Worm (Caenorhabditis elegans) whole organism, late embryonic: ENCODE measurements around the gene F44E7.9.
"Not testable (repeated sequence)": the region's sequence is repeated elsewhere in the genome, so short reads cannot be mapped to it uniquely, and the experiment has no call there.

Experiments used
- C38D4.7 ChIP-seq: fragments of 200-800 bp; sonication (Bioruptor generic); optimal IDR thresholded peaks from 2 replicates; lab custom pipeline; 2018; ENCODE audit warnings: mild to moderate bottlenecking, missing genetic modification characterization, moderate library complexity, missing compliant biosample characterization
- ceh-14 ChIP-seq: sonication (generic microtip); optimal IDR thresholded peaks from 2 replicates; lab custom pipeline; 2016; ENCODE audit warnings: missing genotype, missing genetic modification characterization, missing compliant biosample characterization
- ceh-19 ChIP-seq: fragments of 200-800 bp; sonication (Bioruptor generic); optimal IDR thresholded peaks from 2 replicates; lab custom pipeline; 2018; ENCODE audit warnings: mild to moderate bottlenecking, missing genetic modification characterization, missing compliant biosample characterization
- ceh-22 ChIP-seq: sonication (generic microtip); optimal IDR thresholded peaks from 2 replicates; lab custom pipeline; 2017; ENCODE audit warnings: missing biosample characterization, missing genetic modification characterization
- ceh-24 ChIP-seq: sonication (generic microtip); optimal IDR thresholded peaks from 2 replicates; lab custom pipeline; 2016; ENCODE audit warnings: mild to moderate bottlenecking, missing genetic modification characterization, missing compliant biosample characterization
- ceh-30 ChIP-seq: fragments of 150-350 bp; optimal IDR thresholded peaks from 2 replicates; lab custom pipeline; 2014; ENCODE audit warnings: missing biosample characterization, missing genetic modification characterization
- ceh-31 ChIP-seq: sonication (generic microtip); optimal IDR thresholded peaks from 2 replicates; lab custom pipeline; 2016; ENCODE audit warnings: missing genetic modification characterization, missing compliant biosample characterization
- ceh-45 ChIP-seq: fragments of 200-800 bp; sonication (Bioruptor generic); IDR thresholded peaks from 2 replicates; pipeline ENCODE4 v1.3.6; 2022; ENCODE audit warnings: missing genetic modification reagents, missing genetic modification characterization, missing compliant biosample characterization
- ceh-48 ChIP-seq: sonication (generic microtip); optimal IDR thresholded peaks from 2 replicates; lab custom pipeline; 2016; ENCODE audit warnings: missing genetic modification characterization, inconsistent platforms, missing compliant biosample characterization
- che-1 ChIP-seq: sonication (generic microtip); optimal IDR thresholded peaks from 2 replicates; lab custom pipeline; 2016; ENCODE audit warnings: mild to moderate bottlenecking, missing genetic modification characterization, missing compliant biosample characterization
- dve-1 ChIP-seq: sonication (generic microtip); optimal IDR thresholded peaks from 2 replicates; lab custom pipeline; 2017; ENCODE audit warnings: antibody characterized with exemption, mild to moderate bottlenecking, missing genetic modification characterization, missing compliant biosample characterization
- eyg-1 ChIP-seq: sonication (generic microtip); optimal IDR thresholded peaks from 2 replicates; lab custom pipeline; 2016; ENCODE audit warnings: missing genotype, missing genetic modification characterization, missing compliant biosample characterization
- fax-1 ChIP-seq: sonication (generic microtip); optimal IDR thresholded peaks from 2 replicates; lab custom pipeline; 2016; ENCODE audit warnings: missing genotype, missing genetic modification characterization, missing compliant biosample characterization
- fkh-10 ChIP-seq: fragments of 150-350 bp; optimal IDR thresholded peaks from 2 replicates; lab custom pipeline; 2014; ENCODE audit warnings: missing biosample characterization, missing genetic modification reagents, missing genetic modification characterization
- hlh-13 ChIP-seq: fragments of 200-800 bp; sonication (Bioruptor generic); optimal IDR thresholded peaks from 2 replicates; lab custom pipeline; 2018; ENCODE audit warnings: mild to moderate bottlenecking, missing genetic modification characterization, missing compliant biosample characterization
- lim-6 ChIP-seq: sonication (generic microtip); optimal IDR thresholded peaks from 2 replicates; lab custom pipeline; 2016; ENCODE audit warnings: missing genetic modification characterization, missing compliant biosample characterization
- nfya-1 ChIP-seq: sonication (generic microtip); optimal IDR thresholded peaks from 2 replicates; lab custom pipeline; 2017; ENCODE audit warnings: missing genetic modification characterization, mild to moderate bottlenecking, missing compliant biosample characterization, antibody characterized with exemption, moderate library complexity
- nhr-11 ChIP-seq: fragments of 150-350 bp; optimal IDR thresholded peaks from 2 replicates; lab custom pipeline; 2014; ENCODE audit warnings: missing biosample characterization, missing genetic modification characterization
- nhr-232 ChIP-seq: sonication (generic microtip); optimal IDR thresholded peaks from 2 replicates; lab custom pipeline; 2016; ENCODE audit warnings: missing genetic modification characterization, missing compliant biosample characterization
- npax-4 ChIP-seq: sonication (generic microtip); optimal IDR thresholded peaks from 2 replicates; lab custom pipeline; 2016; ENCODE audit warnings: missing genetic modification characterization, missing compliant biosample characterization
- pag-3 ChIP-seq: sonication (generic microtip); optimal IDR thresholded peaks from 2 replicates; lab custom pipeline; 2016; ENCODE audit warnings: missing compliant biosample characterization, missing genetic modification characterization, borderline replicate concordance
- pax-1 ChIP-seq: fragments of 150-350 bp; optimal IDR thresholded peaks from 2 replicates; lab custom pipeline; 2014; ENCODE audit warnings: missing biosample characterization, missing genetic modification characterization
- pha-2 ChIP-seq: sonication (generic microtip); optimal IDR thresholded peaks from 2 replicates; lab custom pipeline; 2017; ENCODE audit warnings: mild to moderate bottlenecking, missing genetic modification characterization, missing compliant biosample characterization
- pha-4 ChIP-seq: fragments of 150-350 bp; optimal IDR thresholded peaks from 2 replicates; lab custom pipeline; 2018; ENCODE audit warnings: missing biosample characterization, missing genetic modification reagents, missing genetic modification characterization
- pqm-1 ChIP-seq: sonication (generic microtip); optimal IDR thresholded peaks from 2 replicates; lab custom pipeline; 2016; ENCODE audit warnings: missing genetic modification characterization, missing compliant biosample characterization
- pros-1 ChIP-seq: fragments of 150-350 bp; optimal IDR thresholded peaks from 2 replicates; lab custom pipeline; 2014; ENCODE audit warnings: missing biosample characterization, missing genetic modification reagents, missing genetic modification characterization
- rnt-1 ChIP-seq: sonication (generic microtip); optimal IDR thresholded peaks from 2 replicates; lab custom pipeline; 2016; ENCODE audit warnings: missing genetic modification characterization, missing compliant biosample characterization
- sox-2 ChIP-seq: fragments of 200-800 bp; sonication (Bioruptor generic); IDR thresholded peaks from 2 replicates; pipeline ENCODE4 v1.3.6; 2022; ENCODE audit warnings: missing genetic modification reagents, missing genetic modification characterization, missing compliant biosample characterization
- sox-4 ChIP-seq: sonication (generic microtip); optimal IDR thresholded peaks from 2 replicates; lab custom pipeline; 2017; ENCODE audit warnings: mild to moderate bottlenecking, missing genetic modification characterization, inconsistent platforms, missing compliant biosample characterization
- tbx-2 ChIP-seq: sonication (generic microtip); optimal IDR thresholded peaks from 2 replicates; lab custom pipeline; 2016; ENCODE audit warnings: missing genetic modification characterization, missing compliant biosample characterization
- tbx-7 ChIP-seq: sonication (generic microtip); optimal IDR thresholded peaks from 2 replicates; lab custom pipeline; 2016; ENCODE audit warnings: missing genotype, missing genetic modification characterization, missing compliant biosample characterization
- ttx-3 ChIP-seq: sonication (generic microtip); optimal IDR thresholded peaks from 2 replicates; lab custom pipeline; 2016; ENCODE audit warnings: missing genetic modification reagents, missing genetic modification characterization, missing compliant biosample characterization
- unc-3 ChIP-seq, 2 experiments: fragments of 200-800 bp in 1 of 2; sonication (Bioruptor generic) in 1 of 2; sonication (generic microtip) in 1 of 2; conservative IDR thresholded peaks in 1 of 2; optimal IDR thresholded peaks in 1 of 2; 2 replicates each; pipeline versions ENCODE4 v1.3.6 to Lab custom; 2016 to 2022; ENCODE audit warnings: missing compliant biosample characterization in 2 of 2, missing genetic modification characterization in 2 of 2, missing genetic modification reagents in 1 of 2
- unc-42 ChIP-seq: sonication (generic microtip); optimal IDR thresholded peaks from 2 replicates; lab custom pipeline; 2016; ENCODE audit warnings: missing genotype, missing genetic modification characterization, missing compliant biosample characterization
- unc-55 ChIP-seq: sonication (generic microtip); optimal IDR thresholded peaks from 2 replicates; lab custom pipeline; 2017; ENCODE audit warnings: missing biosample characterization, missing genetic modification reagents, missing genetic modification characterization

The F44E7.9 gene

ce11 chrV:5772503-5772902 lies 18.5 kb upstream of the F44E7.9 start:
- no peak for TF ChIP-seq hlh-13 (GFP tag; lab: Kevin White, UChicago)
- TF ChIP-seq npax-4 (tag; lab: Kevin White, UChicago) = no peak
- TF ChIP-seq pros-1 (tag; lab: Kevin White, UChicago) = no peak

- no peak for TF ChIP-seq pha-2 (tag; lab: Kevin White, UChicago)
- TF ChIP-seq ceh-22 (tag; lab: Kevin White, UChicago) = no peak
- no peak for TF ChIP-seq pax-1
- TF ChIP-seq pha-4 (tag; lab: Kevin White, UChicago) = no peak
- no peak for TF ChIP-seq nhr-232 (tag; lab: Kevin White, UChicago)
- TF ChIP-seq pag-3 (tag; lab: Kevin White, UChicago) = no peak
- no peak for TF ChIP-seq ttx-3
- TF ChIP-seq fax-1 = no peak
- TF ChIP-seq ceh-30 (tag; lab: Kevin White, UChicago) = no peak
- TF ChIP-seq ceh-19 = no peak
- no peak for TF ChIP-seq C38D4.7 (GFP tag; lab: Kevin White, UChicago)
- TF ChIP-seq nhr-11 = no peak
- no peak for TF ChIP-seq tbx-2 (tag; lab: Kevin White, UChicago)
- TF ChIP-seq ceh-24 (tag; lab: Kevin White, UChicago) = no peak
- TF ChIP-seq ceh-31 = no peak
- no peak for TF ChIP-seq tbx-7 (tag; lab: Kevin White, UChicago)
- TF ChIP-seq pros-1 (tag; lab: Kevin White, UChicago) = no peak
These were observed 16.9 kb upstream of the F44E7.9 start for ce11 chrV:5774137-5774536.

- TF ChIP-seq unc-3 (GFP tag; conservative IDR thresholded peaks at IDR 0.05; lab: Robert Waterston, UW) (peak; percentile 72; the same call in 1 of the 2 replicates), sox-2 (GFP tag; lab: Robert Waterston, UW) (peak; percentile 78), nfya-1 (tag; lab: Kevin White, UChicago) (peak; percentile 28), tbx-2 (tag; lab: Kevin White, UChicago) (peak; percentile 4), ceh-45 (GFP tag; lab: Robert Waterston, UW) (peak; percentile 87), ceh-31 (peak; percentile 50), rnt-1 (tag; lab: Kevin White, UChicago) (peak; percentile 45), ceh-14 (tag; lab: Kevin White, UChicago) (peak; percentile 4), unc-42 (peak; percentile 28)
- not testable (repeated sequence) for TF ChIP-seq unc-3 (tag; optimal IDR thresholded peaks at IDR 0.05; lab: Kevin White, UChicago)
These were observed 14.1 kb upstream of the F44E7.9 start, which contains the start of gene F44E7.4 for ce11 chrV:5776941-5777340. F44E7.4 (minus strand) TSS chrV:5776953.

ce11 chrV:5779984-5780383 lies 11.0 kb upstream of the F44E7.9 start:
- TF ChIP-seq ceh-48 (tag; lab: Kevin White, UChicago) (no peak), unc-55 (GFP tag; lab: Kevin White, UChicago) (peak; percentile 21)

- peak; percentile 52 for TF ChIP-seq ceh-31
- TF ChIP-seq eyg-1 = no peak
These were observed 10.2 kb upstream of the F44E7.9 start, which contains the start of gene F44E7.5 for ce11 chrV:5780713-5781360. F44E7.5 (minus strand) TSS chrV:5780922.

ce11 chrV:5782687-5783086 lies 8.3 kb upstream of the F44E7.9 start, which contains the start of gene fbxa-183:
fbxa-183 (minus strand) TSS chrV:5782787.
- TF ChIP-seq npax-4 (tag; lab: Kevin White, UChicago) = no peak
- TF ChIP-seq che-1 (tag; lab: Kevin White, UChicago) = no peak
- TF ChIP-seq ceh-48 (tag; lab: Kevin White, UChicago) = no peak
- TF ChIP-seq C38D4.7 (GFP tag; lab: Kevin White, UChicago) = no peak
- no peak for TF ChIP-seq dve-1 (tag; lab: Kevin White, UChicago)
- TF ChIP-seq fkh-10 (GFP tag; lab: Kevin White, UChicago) = no peak
- TF ChIP-seq pros-1 (tag; lab: Kevin White, UChicago) = no peak
- TF ChIP-seq sox-4 (tag; lab: Kevin White, UChicago) = no peak
- no peak for TF ChIP-seq nhr-232 (tag; lab: Kevin White, UChicago)
- TF ChIP-seq lim-6 = no peak
- TF ChIP-seq nfya-1 (tag; lab: Kevin White, UChicago) = no peak
- TF ChIP-seq ceh-30 (tag; lab: Kevin White, UChicago) = no peak
- no peak for TF ChIP-seq pqm-1 (tag; lab: Kevin White, UChicago)
- TF ChIP-seq, all 69 proteins: peak for 0
